Worm (Caenorhabditis elegans): ENCODE data around the gene R01H2.2.

The R01H2.2 gene

ce11 chrIII:7045643-7046042 is 10.7 kb upstream of the R01H2.2 start, which contains the start of gene R01H2.7:
TSS of gene R01H2.7 (minus strand) at chrIII:7045743.
- TF ChIP-seq ztf-7 (tag; optimal IDR thresholded peaks at IDR 0.05) = no peak

ce11 chrIII:7060531-7061095 is 4.3 kb downstream of the R01H2.2 start, which contains the start of gene egg-2:
TSS of gene egg-2 (minus strand) at chrIII:7060583.
- TF ChIP-seq snpc-1.2 (GFP tag; IDR thresholded peaks at IDR 0.05) (no peak), egl-27 (tag; optimal IDR thresholded peaks at IDR 0.05) (no peak), jun-1 (tag; optimal IDR thresholded peaks at IDR 0.05) (no peak)

ce11 chrIII:7062580-7062979 is 6.2 kb downstream of the R01H2.2 start, which contains the start of gene R01H2.1:
TSS of gene R01H2.1 (plus strand) at chrIII:7062880.
- TF ChIP-seq lin-39 (tag; optimal IDR thresholded peaks at IDR 0.05) (no peak), sdz-12 (GFP tag; optimal IDR thresholded peaks at IDR 0.05) (no peak), zfp-2 (tag; optimal IDR thresholded peaks at IDR 0.05) (no peak), unc-130 (GFP tag; optimal IDR thresholded peaks at IDR 0.05) (no peak), daf-19 (GFP tag; conservative IDR thresholded peaks at IDR 0.05) (no peak), jun-1 (tag; optimal IDR thresholded peaks at IDR 0.05) (no peak), dve-1 (tag; optimal IDR thresholded peaks at IDR 0.05; ENCODE audit: insufficient read depth) (no peak), dmd-6 (GFP tag; IDR thresholded peaks at IDR 0.05) (no peak), lin-29 (GFP tag; IDR thresholded peaks at IDR 0.05) (no peak), ama-1 (optimal IDR thresholded peaks at IDR 0.05) (no peak), daf-12 (tag; optimal IDR thresholded peaks at IDR 0.05) (no peak), unc-39 (tag; optimal IDR thresholded peaks at IDR 0.05) (no peak), spr-3 (GFP tag; optimal IDR thresholded peaks at IDR 0.05) (no peak), aly-2 (tag; optimal IDR thresholded peaks at IDR 0.05) (no peak), nhr-10 (tag; optimal IDR thresholded peaks at IDR 0.05) (no peak), zag-1 (tag; optimal IDR thresholded peaks at IDR 0.05) (no peak), mdt-29 (GFP tag; IDR thresholded peaks at IDR 0.05) (no peak)

DNA sequence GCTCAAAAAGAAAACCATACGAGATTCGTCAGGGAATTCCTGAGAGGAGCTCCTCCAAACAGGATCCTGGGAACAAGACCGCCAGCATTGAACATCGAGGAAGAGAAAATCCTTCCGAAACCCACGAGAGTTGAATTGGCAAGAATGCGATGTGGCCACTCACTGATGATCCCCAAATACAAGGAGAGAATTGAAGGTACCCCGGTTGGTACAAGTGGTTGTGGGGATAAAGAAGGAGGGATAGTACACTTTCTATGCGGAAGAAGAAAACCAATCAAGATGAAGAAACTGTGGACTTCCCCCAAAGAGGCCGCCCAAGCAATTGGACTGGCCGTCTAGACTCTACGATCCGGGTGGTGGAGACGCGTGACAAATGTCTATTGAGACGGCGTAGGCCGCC is 6.7 kb downstream of the R01H2.2 start:
- peak; percentile 93 for TF ChIP-seq aha-1 (tag)
- no peak for TF ChIP-seq F37D6.2 (tag; optimal IDR thresholded peaks at IDR 0.05)

- TF ChIP-seq nhr-77 (tag; optimal IDR thresholded peaks at IDR 0.05) (no peak), daf-12 (tag; optimal IDR thresholded peaks at IDR 0.05) (no peak), daf-16 (GFP tag; optimal IDR thresholded peaks at IDR 0.05) (no peak), daf-16 (tag; optimal IDR thresholded peaks at IDR 0.05) (no peak), ctbp-1 (GFP tag; IDR thresholded peaks at IDR 0.05) (no peak), Y105C5A.15 (GFP tag; IDR thresholded peaks at IDR 0.05) (no peak), nhr-111 (GFP tag; optimal IDR thresholded peaks at IDR 0.05) (no peak)
These were observed 7.8 kb downstream of the R01H2.2 start, which contains the start of gene R01H2.4 for ce11 chrIII:7064185-7064584. TSS of gene R01H2.4 (minus strand) at chrIII:7064285.

ce11 chrIII:7067385-7067896 is 11.1 kb downstream of the R01H2.2 start, which contains the start of gene ger-1:
TSS of gene ger-1 (minus strand) at chrIII:7067477.
- TF ChIP-seq mes-2 (tag; optimal IDR thresholded peaks at IDR 0.05; ENCODE audit: poor library complexity, severe bottlenecking) (peak; percentile 56), ceh-20 (GFP tag; IDR thresholded peaks at IDR 0.05) (no peak), nhr-41 (GFP tag; IDR thresholded peaks at IDR 0.05) (no peak), daf-8 (GFP tag; IDR thresholded peaks at IDR 0.05) (no peak), aha-1 (tag) (peak; percentile 39), ceh-82 (tag; optimal IDR thresholded peaks at IDR 0.05) (no peak)

Data from whole organism, L4 larva.